Fruit fly (Drosophila melanogaster) whole organism, prepupa: ENCODE data around the gene CG13458.

Experiments used
- Blimp-1 ChIP-seq: fragments of 200-800 bp; sonication (Bioruptor generic); optimal IDR thresholded peaks from 3 replicates; lab custom pipeline; 2017; ENCODE audit warnings: missing biosample characterization, missing genetic modification characterization, mild to moderate bottlenecking, moderate library complexity, missing genetic modification reagents
- Eip75B ChIP-seq: fragments of 200-800 bp; sonication (Bioruptor generic); optimal IDR thresholded peaks from 3 replicates; lab custom pipeline; 2016; ENCODE audit warnings: missing biosample characterization, missing genetic modification characterization
- lz ChIP-seq: fragments of 200-800 bp; sonication (Bioruptor generic); optimal IDR thresholded peaks from 3 replicates; lab custom pipeline; 2016; ENCODE audit warnings: missing biosample characterization, missing genetic modification characterization

DNA sequence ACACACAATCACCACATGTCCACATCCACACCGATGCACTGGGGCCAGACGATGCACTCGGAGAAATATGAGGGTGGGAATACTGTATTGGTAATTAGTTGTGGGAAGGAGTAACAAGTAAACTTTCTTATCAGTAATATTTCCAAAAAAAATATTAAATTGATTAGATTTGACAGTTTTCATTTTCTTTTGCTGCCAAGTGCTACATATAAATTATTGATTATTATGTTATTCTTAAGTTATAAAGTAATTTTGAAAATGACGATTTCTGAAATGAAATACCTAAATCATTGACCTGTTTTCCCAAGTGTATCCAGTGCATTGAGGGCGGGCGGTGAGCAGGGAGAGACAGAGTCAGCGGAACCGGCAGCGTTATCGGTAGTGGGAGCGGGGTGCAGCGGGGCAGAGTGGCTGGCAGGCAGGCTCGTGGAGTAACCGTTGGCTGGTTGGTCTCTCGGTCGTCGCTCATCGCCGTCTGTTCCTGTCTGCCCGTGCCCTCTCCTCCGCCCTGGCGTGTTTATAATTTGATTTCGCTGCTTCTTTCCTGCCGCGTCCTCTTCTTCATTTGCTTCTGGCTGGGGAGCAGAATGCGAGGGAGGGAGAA lies 5.5 kb upstream of the CG13458 start:
- peak; percentile 95 for TF ChIP-seq Eip75B (GFP tag; lab: Kevin White, UChicago)
- TF ChIP-seq Blimp-1 (GFP tag; lab: Kevin White, UChicago): peak; percentile 85
- peak; percentile 96 for TF ChIP-seq lz (GFP tag; lab: Kevin White, UChicago)
